Fruit fly (Drosophila melanogaster) S2 (cell line): ENCODE results near the gene CG43255.

ENCODE experiments used
- CG8478 ChIP-seq: fragments of >200 bp; optimal IDR thresholded peaks from 2 replicates; lab custom pipeline; 2018
- CTCF ChIP-seq, 2 experiments: fragments of >200 bp; optimal IDR thresholded peaks; 2 replicates each; lab custom pipeline; 2018

CG43255 gene

dm6 chrX:8923587-8923986 lies at the start of gene CG43255, which contains the start of gene CG12661:
TSS of gene CG43255 (plus strand) at chrX:8923960.
TSS of gene CG12661 (minus strand) at chrX:8923687.
- TF ChIP-seq CTCF (optimal IDR thresholded peaks at IDR 0.05; lab: Kevin White, UChicago) (no peak), CG8478 (lab: Kevin White, UChicago) (no peak)

dm6 chrX:8878967-8879554 lies 44.7 kb upstream of the CG43255 start:
- no peak for TF ChIP-seq CG8478 (lab: Kevin White, UChicago)

dm6 chrX:8881729-8882128 lies 42.0 kb upstream of the CG43255 start:
- no peak for TF ChIP-seq CTCF (optimal IDR thresholded peaks at IDR 0.05; lab: Kevin White, UChicago)
- TF ChIP-seq CG8478 (lab: Kevin White, UChicago) = no peak

- TF ChIP-seq CTCF (optimal IDR thresholded peaks at IDR 0.05; lab: Kevin White, UChicago) (no peak), CG8478 (lab: Kevin White, UChicago) (no peak)
Measured at dm6 chrX:8883388-8883787, 40.4 kb upstream of the CG43255 start.

- no peak for TF ChIP-seq CG8478 (lab: Kevin White, UChicago)
Measured at dm6 chrX:8883954-8884353, 39.8 kb upstream of the CG43255 start.

dm6 chrX:8884678-8885077 lies 39.1 kb upstream of the CG43255 start:
- no peak for TF ChIP-seq CTCF (optimal IDR thresholded peaks at IDR 0.05; lab: Kevin White, UChicago)
- TF ChIP-seq CG8478 (lab: Kevin White, UChicago) = no peak

dm6 chrX:8885177-8885576 lies 38.6 kb upstream of the CG43255 start:
- no peak for TF ChIP-seq CG8478 (lab: Kevin White, UChicago)
- no peak for TF ChIP-seq CTCF (optimal IDR thresholded peaks at IDR 0.05; lab: Kevin White, UChicago)

dm6 chrX:8887410-8887809 lies 36.4 kb upstream of the CG43255 start:
- TF ChIP-seq CTCF (optimal IDR thresholded peaks at IDR 0.05; lab: Kevin White, UChicago) (no peak), CG8478 (lab: Kevin White, UChicago) (no peak)

dm6 chrX:8888861-8889392 lies 34.8 kb upstream of the CG43255 start:
- TF ChIP-seq CG8478 (lab: Kevin White, UChicago) (no peak), CTCF (optimal IDR thresholded peaks at IDR 0.05; lab: Kevin White, UChicago) (no peak)

dm6 chrX:8890974-8891373 lies 32.8 kb upstream of the CG43255 start:
- TF ChIP-seq CG8478 (lab: Kevin White, UChicago) (no peak), CTCF (optimal IDR thresholded peaks at IDR 0.05; lab: Kevin White, UChicago) (no peak)

- TF ChIP-seq CTCF (optimal IDR thresholded peaks at IDR 0.05; lab: Kevin White, UChicago) (no peak), CG8478 (lab: Kevin White, UChicago) (no peak)
Measured at dm6 chrX:8891565-8892276, 32.0 kb upstream of the CG43255 start.

dm6 chrX:8892445-8893009 lies 31.2 kb upstream of the CG43255 start:
- no peak for TF ChIP-seq CTCF (optimal IDR thresholded peaks at IDR 0.05; lab: Kevin White, UChicago)
- TF ChIP-seq CG8478 (lab: Kevin White, UChicago) = no peak

- no peak for TF ChIP-seq CTCF (optimal IDR thresholded peaks at IDR 0.05; lab: Kevin White, UChicago)
- TF ChIP-seq CG8478 (lab: Kevin White, UChicago) = no peak
Measured at dm6 chrX:8893378-8893912, 30.3 kb upstream of the CG43255 start.

dm6 chrX:8894315-8895017 lies 29.3 kb upstream of the CG43255 start:
- TF ChIP-seq CTCF (optimal IDR thresholded peaks at IDR 0.05; lab: Kevin White, UChicago) = no peak
- no peak for TF ChIP-seq CG8478 (lab: Kevin White, UChicago)

dm6 chrX:8895018-8895392 lies 28.8 kb upstream of the CG43255 start:
- no peak for TF ChIP-seq CTCF (optimal IDR thresholded peaks at IDR 0.05; lab: Kevin White, UChicago)
- no peak for TF ChIP-seq CG8478 (lab: Kevin White, UChicago)
